Fruit fly (Drosophila melanogaster) Kc167 (cell line): ENCODE measurements around the gene Prim2.

ENCODE experiments used
- Myc ChIP-seq: fragments of >200 bp; optimal IDR thresholded peaks from 2 replicates; lab custom pipeline; 2017; ENCODE audit warnings: missing external identifiers
- Sin3A ChIP-seq: fragments of >200 bp; optimal IDR thresholded peaks from 2 replicates; lab custom pipeline; 2018; ENCODE audit warnings: missing external identifiers
- h ChIP-seq: fragments of >200 bp; optimal IDR thresholded peaks from 3 replicates; lab custom pipeline; 2018; ENCODE audit warnings: missing external identifiers
- insv ChIP-seq: fragments of >200 bp; optimal IDR thresholded peaks from 3 replicates; lab custom pipeline; 2018; ENCODE audit warnings: missing external identifiers
- psq ChIP-seq: fragments of >200 bp; optimal IDR thresholded peaks from 2 replicates; lab custom pipeline; 2017; ENCODE audit warnings: missing external identifiers
- ttk ChIP-seq: sonication (Bioruptor generic); optimal IDR thresholded peaks from 2 replicates; lab custom pipeline; 2017; ENCODE audit warnings: missing external identifiers

Prim2 gene

dm6 chr3L:20353726-20354332 lies 7.6 kb downstream of the Prim2 start:
- no peak for TF ChIP-seq insv (lab: Kevin White, UChicago)
- TF ChIP-seq psq (lab: Kevin White, UChicago) = no peak
- TF ChIP-seq h = no peak
- TF ChIP-seq Myc (lab: Kevin White, UChicago) = no peak
- TF ChIP-seq Sin3A (lab: Kevin White, UChicago) = no peak
- TF ChIP-seq ttk (lab: Kevin White, UChicago) = no peak

- TF ChIP-seq h (no peak), psq (lab: Kevin White, UChicago) (no peak), Myc (lab: Kevin White, UChicago) (no peak), ttk (lab: Kevin White, UChicago) (no peak), Sin3A (lab: Kevin White, UChicago) (no peak), insv (lab: Kevin White, UChicago) (no peak)
Observed at dm6 chr3L:20353149-20353548, 8.2 kb downstream of the Prim2 start, which contains the start of gene CG5618. CG5618 (plus strand) TSS chr3L:20353449.

dm6 chr3L:20349333-20349924 lies 12.0 kb downstream of the Prim2 start:
- no peak for TF ChIP-seq Sin3A (lab: Kevin White, UChicago)
- no peak for TF ChIP-seq h
- TF ChIP-seq psq (lab: Kevin White, UChicago) = no peak
- TF ChIP-seq Myc (lab: Kevin White, UChicago) = no peak
- TF ChIP-seq ttk (lab: Kevin White, UChicago) = no peak
- no peak for TF ChIP-seq insv (lab: Kevin White, UChicago)

DNA sequence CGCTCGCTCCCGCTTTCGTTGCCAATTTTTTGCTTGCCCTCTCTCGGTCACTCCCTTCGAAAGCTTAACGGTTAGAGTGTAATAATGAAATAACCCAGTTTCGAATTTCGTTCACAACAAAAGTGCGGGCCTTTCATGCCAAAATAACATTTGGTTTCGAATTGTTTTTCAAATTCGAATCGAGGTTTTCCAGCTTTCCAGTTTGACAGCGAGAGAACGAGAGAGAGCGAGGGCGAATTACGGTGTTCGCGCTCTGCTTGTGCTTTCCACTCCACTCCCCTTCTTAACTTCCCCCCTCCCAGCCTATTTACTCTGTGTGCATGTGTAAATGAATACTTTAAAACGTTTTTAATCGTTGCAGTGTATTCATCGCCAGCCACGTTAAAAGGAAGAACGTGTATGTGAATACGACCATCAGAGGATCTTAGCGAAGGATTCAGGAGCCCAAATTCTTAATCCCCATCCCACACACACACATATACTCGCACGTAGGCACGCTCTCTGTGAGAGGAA lies 12.7 kb downstream of the Prim2 start:
- TF ChIP-seq psq (lab: Kevin White, UChicago) = no peak
- TF ChIP-seq h = no peak
- no peak for TF ChIP-seq ttk (lab: Kevin White, UChicago)
- TF ChIP-seq Myc (lab: Kevin White, UChicago) = no peak
- no peak for TF ChIP-seq insv (lab: Kevin White, UChicago)
- TF ChIP-seq Sin3A (lab: Kevin White, UChicago) = no peak

DNA sequence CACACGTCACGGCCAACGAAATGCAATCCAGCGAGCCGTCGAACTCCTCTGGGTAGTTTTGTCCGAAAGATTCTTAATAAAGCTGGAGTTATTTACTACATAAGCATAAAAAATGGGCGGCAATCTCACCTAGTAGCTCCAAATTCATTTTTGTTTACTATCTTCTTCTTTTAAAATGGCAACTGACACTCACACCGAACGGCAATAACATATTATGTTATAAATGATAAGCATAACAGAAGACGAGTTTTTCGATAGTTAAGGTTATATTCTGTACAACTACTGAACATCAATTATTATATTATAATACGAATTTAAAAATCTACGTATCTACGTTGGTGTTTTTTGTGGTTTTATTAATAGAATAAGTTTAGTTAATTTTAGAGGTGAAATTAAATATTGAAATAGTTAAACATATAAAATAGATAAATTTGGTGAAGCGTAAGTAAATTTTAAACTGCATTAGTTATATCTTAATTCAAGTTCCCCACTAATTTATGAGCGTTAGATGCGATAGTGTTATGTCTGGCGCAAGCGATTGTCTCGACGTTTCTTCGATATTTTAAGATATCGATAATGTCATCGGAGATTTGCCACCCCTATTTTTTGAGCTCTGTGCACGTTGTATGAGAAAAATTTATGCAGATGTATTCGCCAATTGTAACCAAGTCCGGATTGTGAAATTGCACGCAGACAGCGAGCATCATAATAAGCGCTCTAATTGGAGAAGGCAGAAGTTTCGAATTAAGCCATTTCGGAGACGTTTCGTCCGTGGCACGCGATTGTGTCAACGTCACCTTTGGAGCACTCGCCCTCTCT lies 13.4 kb downstream of the Prim2 start, which contains the start of the genes Rbbp5 and eRF1:
TSS of gene Rbbp5 (minus strand) at position 181 of the 819 bp plus-strand sequence.
TSS of gene eRF1 (plus strand) at position 594 of the 819 bp plus-strand sequence.
- TF ChIP-seq insv (lab: Kevin White, UChicago) = no peak
- no peak for TF ChIP-seq psq (lab: Kevin White, UChicago)
- TF ChIP-seq Myc (lab: Kevin White, UChicago) = no peak
- TF ChIP-seq Sin3A (lab: Kevin White, UChicago) = no peak
- TF ChIP-seq ttk (lab: Kevin White, UChicago) = no peak
- no peak for TF ChIP-seq h

DNA sequence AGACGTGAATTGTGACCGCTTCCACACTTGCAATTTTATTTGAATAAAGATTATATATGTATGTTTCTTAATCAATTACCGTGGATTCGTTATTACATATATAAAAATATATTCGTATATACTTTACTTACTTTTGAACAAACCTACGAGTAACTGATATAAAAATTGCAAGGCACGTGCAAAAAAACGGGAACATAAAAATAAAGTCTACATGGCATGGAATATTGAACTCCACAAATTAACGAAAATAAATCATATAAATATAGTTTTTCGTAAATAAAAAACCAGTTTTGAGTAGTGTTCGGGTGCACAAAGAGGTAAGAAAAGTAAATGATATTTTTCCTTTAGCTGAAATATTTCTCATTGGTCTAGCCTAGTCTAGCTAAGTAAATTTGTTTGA lies 19.1 kb downstream of the Prim2 start, which contains the start of gene Spn77Bc:
TSS of gene Spn77Bc (plus strand) at position 301 of the 400 bp plus-strand sequence.
- TF ChIP-seq ttk (lab: Kevin White, UChicago) (no peak), psq (lab: Kevin White, UChicago) (no peak), h (no peak), Myc (lab: Kevin White, UChicago) (no peak), Sin3A (lab: Kevin White, UChicago) (no peak), insv (lab: Kevin White, UChicago) (no peak)

dm6 chr3L:20320652-20321051 lies 40.7 kb downstream of the Prim2 start, which contains the start of gene Spn77Bb:
Spn77Bb (plus strand) TSS chr3L:20320952.
- no peak for TF ChIP-seq Sin3A (lab: Kevin White, UChicago)
- TF ChIP-seq h = no peak
- no peak for TF ChIP-seq psq (lab: Kevin White, UChicago)
- no peak for TF ChIP-seq ttk (lab: Kevin White, UChicago)
- TF ChIP-seq insv (lab: Kevin White, UChicago) = no peak
- TF ChIP-seq Myc (lab: Kevin White, UChicago) = no peak

- TF ChIP-seq ttk (lab: Kevin White, UChicago) (no peak), insv (lab: Kevin White, UChicago) (no peak), h (no peak), psq (lab: Kevin White, UChicago) (no peak), Sin3A (lab: Kevin White, UChicago) (no peak), Myc (lab: Kevin White, UChicago) (no peak)
Observed at dm6 chr3L:20320044-20320443, 41.3 kb downstream of the Prim2 start.

dm6 chr3L:20317751-20318150 lies 43.6 kb downstream of the Prim2 start:
- TF ChIP-seq Sin3A (lab: Kevin White, UChicago) (no peak), ttk (lab: Kevin White, UChicago) (no peak), insv (lab: Kevin White, UChicago) (no peak)

DNA sequence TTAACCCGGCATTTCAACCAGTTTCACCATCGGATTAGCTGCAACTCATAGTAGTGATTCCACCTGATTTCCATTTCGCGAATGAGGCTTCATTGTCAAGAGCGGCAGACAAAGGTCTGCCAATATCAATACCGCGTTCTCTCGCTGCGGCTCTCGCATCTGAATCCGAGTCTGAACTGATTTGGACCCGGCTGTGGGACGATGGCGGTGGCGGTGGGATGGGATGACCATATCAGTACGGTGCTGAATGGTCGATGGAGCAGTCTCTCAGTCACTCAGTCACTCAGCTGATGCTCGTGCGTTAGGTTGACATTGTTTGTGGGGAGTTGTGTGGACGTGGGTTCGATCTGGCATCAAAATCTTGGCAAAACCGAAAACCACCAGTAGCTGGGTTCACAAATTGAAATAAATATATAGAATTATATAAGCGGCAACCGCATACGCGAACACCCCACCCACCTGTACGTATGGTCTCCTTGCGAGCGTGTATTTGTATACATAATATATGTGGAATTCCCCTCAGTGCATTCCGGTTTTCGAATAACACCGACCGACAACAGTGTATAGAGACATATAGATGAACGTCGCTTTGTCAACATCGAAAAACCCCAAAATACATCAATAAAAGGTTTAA lies 44.3 kb downstream of the Prim2 start, which contains the start of gene Spn77Ba:
TSS of gene Spn77Ba (plus strand) at position 235 of the 634 bp plus-strand sequence.
- TF ChIP-seq Myc (lab: Kevin White, UChicago) (no peak), psq (lab: Kevin White, UChicago) (no peak), h (no peak), Sin3A (lab: Kevin White, UChicago) (no peak), ttk (lab: Kevin White, UChicago) (no peak), insv (lab: Kevin White, UChicago) (no peak)
